Worm (Caenorhabditis elegans): ENCODE data around the gene F02E11.7.
A peak's percentile ranks its signal among the peaks of the same experiment; 100 is the strongest.

Gene F02E11.7

ce11 chrII:3247556-3247955, 19.9 kb upstream of the F02E11.7 start:
- TF ChIP-seq mdl-1 (tag; optimal IDR thresholded peaks at IDR 0.05) (no peak), nhr-28 (tag; optimal IDR thresholded peaks at IDR 0.05) (no peak), lin-35 (GFP tag; optimal IDR thresholded peaks at IDR 0.05) (no peak), ceh-90 (tag; optimal IDR thresholded peaks at IDR 0.05) (no peak), egl-27 (tag; optimal IDR thresholded peaks at IDR 0.05) (no peak)

DNA sequence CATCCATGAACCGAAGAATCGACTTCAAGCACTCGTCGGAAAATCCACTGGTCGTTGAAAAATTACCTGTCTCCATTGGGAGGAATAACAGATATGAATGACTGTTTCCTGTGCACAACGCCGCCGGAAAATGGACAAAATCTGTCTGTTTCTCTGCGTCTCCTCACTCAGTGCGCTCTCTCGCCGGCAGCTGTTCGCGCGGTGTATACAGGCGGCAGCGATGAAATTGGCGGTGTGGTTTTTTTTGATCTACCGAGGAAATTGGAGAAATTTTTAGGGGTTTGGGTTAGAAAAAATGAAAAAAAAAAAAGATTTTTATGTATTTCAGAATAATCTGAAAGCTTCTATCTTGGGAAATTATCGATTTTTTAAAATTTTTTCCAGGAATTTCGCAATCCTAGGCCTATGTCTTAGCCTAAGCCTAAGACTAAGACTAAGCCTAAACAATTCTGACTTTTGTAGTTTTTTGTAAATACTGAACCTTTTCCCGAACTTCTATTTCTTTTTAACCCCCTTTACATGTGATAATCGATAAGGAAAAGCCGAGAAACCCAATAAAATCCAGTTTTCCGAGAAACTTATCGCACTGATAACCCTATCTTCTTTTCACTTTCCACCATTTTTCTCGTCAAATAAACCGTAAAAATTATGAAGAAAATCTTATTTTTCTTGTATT, 19.3 kb upstream of the F02E11.7 start, which contains the start of the genes fbxc-50 and C17F4.2:
Gene fbxc-50 (minus strand): TSS at position 81 of the 676 bp plus-strand sequence.
Gene C17F4.2 (plus strand): TSS at position 626 of the 676 bp plus-strand sequence.
- TF ChIP-seq ets-5 (GFP tag; IDR thresholded peaks at IDR 0.05) (no peak), efl-1 (optimal IDR thresholded peaks at IDR 0.05) (no peak), efl-1 (GFP tag; optimal IDR thresholded peaks at IDR 0.05 in 1 of 2) (peak in 1 of 2 experiments; percentile 56), Y116A8C.19 (tag; optimal IDR thresholded peaks at IDR 0.05; ENCODE audit: borderline replicate concordance) (no peak), nhr-19 (GFP tag; conservative IDR thresholded peaks at IDR 0.05) (no peak), aly-2 (tag; optimal IDR thresholded peaks at IDR 0.05) (no peak), zip-4 (GFP tag; optimal IDR thresholded peaks at IDR 0.05) (no peak), lir-3 (tag; optimal IDR thresholded peaks at IDR 0.05; ENCODE audit: poor library complexity) (no peak), nhr-20 (tag; optimal IDR thresholded peaks at IDR 0.05) (no peak), tlp-1 (tag; optimal IDR thresholded peaks at IDR 0.05) (no peak), ceh-8 (GFP tag; optimal IDR thresholded peaks at IDR 0.05) (no peak), ceh-63 (GFP tag; optimal IDR thresholded peaks at IDR 0.05) (no peak), unc-130 (tag; optimal IDR thresholded peaks at IDR 0.05) (no peak), nhr-76 (tag; optimal IDR thresholded peaks at IDR 0.05) (no peak), lin-13 (GFP tag; optimal IDR thresholded peaks at IDR 0.05) (no peak), fkh-10 (GFP tag; optimal IDR thresholded peaks at IDR 0.05) (no peak), ceh-82 (tag; optimal IDR thresholded peaks at IDR 0.05) (no peak), blmp-1 (tag; optimal IDR thresholded peaks at IDR 0.05) (peak; percentile 80), nhr-85 (tag) (no peak)

DNA sequence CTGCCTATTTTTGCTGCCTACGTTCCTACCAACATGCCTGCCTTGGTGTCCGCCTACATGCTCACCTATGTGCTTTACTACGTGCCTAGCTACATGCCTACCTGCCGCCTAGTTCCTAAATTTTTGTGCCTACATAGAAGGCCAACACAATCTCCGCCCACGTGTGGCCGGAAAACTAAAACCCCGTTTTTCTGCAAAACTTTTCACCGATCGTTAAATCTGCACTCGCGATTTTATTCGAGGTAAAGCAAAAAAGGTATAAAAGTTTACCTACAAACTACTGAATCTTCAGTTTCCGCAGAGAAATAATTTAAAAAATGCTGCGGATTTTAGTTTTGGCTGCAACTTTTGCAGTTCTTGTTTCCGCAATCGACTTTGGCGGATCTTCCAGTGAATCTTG, 18.1 kb upstream of the F02E11.7 start, which contains the start of gene clec-124:
Gene clec-124 (plus strand): TSS at position 301 of the 400 bp plus-strand sequence.
- TF ChIP-seq lsy-2 (tag; optimal IDR thresholded peaks at IDR 0.05) (no peak), unc-130 (tag; optimal IDR thresholded peaks at IDR 0.05) (no peak), nhr-76 (tag; optimal IDR thresholded peaks at IDR 0.05) (no peak), aly-2 (tag; optimal IDR thresholded peaks at IDR 0.05) (no peak), ceh-88 (GFP tag; IDR thresholded peaks at IDR 0.05) (no peak), fkh-4 (tag; optimal IDR thresholded peaks at IDR 0.05; ENCODE audit: borderline replicate concordance) (no peak), unc-86 (tag; optimal IDR thresholded peaks at IDR 0.05) (no peak), ztf-4 (tag; optimal IDR thresholded peaks at IDR 0.05) (no peak), nhr-237 (tag; optimal IDR thresholded peaks at IDR 0.05) (no peak), nhr-28 (tag; optimal IDR thresholded peaks at IDR 0.05) (no peak), elt-2 (tag; optimal IDR thresholded peaks at IDR 0.05) (no peak), irx-1 (tag; optimal IDR thresholded peaks at IDR 0.05) (no peak), dpl-1 (GFP tag; optimal IDR thresholded peaks at IDR 0.05) (no peak), mep-1 (tag; optimal IDR thresholded peaks at IDR 0.05) (no peak)

- TF ChIP-seq vab-15 (tag; optimal IDR thresholded peaks at IDR 0.05) = no peak
- no peak for TF ChIP-seq nhr-28 (tag; optimal IDR thresholded peaks at IDR 0.05)
- no peak for TF ChIP-seq lin-13 (GFP tag; optimal IDR thresholded peaks at IDR 0.05)
These were observed 17.3 kb upstream of the F02E11.7 start for ce11 chrII:3250195-3250594.

Data from whole organism, L1 larva.